Fruit fly (Drosophila melanogaster) whole organism, wandering third instar larva: Measurements from ENCODE around the gene mthl5.

Experiments
- CG32264 ChIP-seq: fragments of 200-800 bp; sonication (Bioruptor generic); optimal IDR thresholded peaks from 2 replicates; lab custom pipeline; 2016; ENCODE audit warnings: missing biosample characterization, missing genetic modification characterization
- CG9705 ChIP-seq: fragments of 200-800 bp; sonication (Bioruptor generic); optimal IDR thresholded peaks from 2 replicates; lab custom pipeline; 2018; ENCODE audit warnings: missing biosample characterization, mild to moderate bottlenecking, missing genetic modification characterization
- CrebA ChIP-seq: fragments of 200-800 bp; sonication (Bioruptor generic); optimal IDR thresholded peaks from 2 replicates; lab custom pipeline; 2016; ENCODE audit warnings: missing biosample characterization, mild to moderate bottlenecking, missing genetic modification characterization, borderline replicate concordance
- Dfd ChIP-seq: fragments of >200 bp; optimal IDR thresholded peaks from 2 replicates; lab custom pipeline; 2017; ENCODE audit warnings: missing biosample characterization, missing genetic modification characterization
- Dif ChIP-seq: fragments of 200-275, 200-300 bp; sonication (Bioruptor generic); optimal IDR thresholded peaks from 2 replicates; lab custom pipeline; 2018; ENCODE audit warnings: missing biosample characterization, missing genetic modification characterization; ENCODE audit not compliant: partially characterized antibody
- GATAd ChIP-seq: sonication (Bioruptor generic); optimal IDR thresholded peaks from 2 replicates; lab custom pipeline; 2016; ENCODE audit warnings: missing biosample characterization, missing genetic modification characterization
- HLH106 ChIP-seq: fragments of 200-800 bp; optimal IDR thresholded peaks from 3 replicates; lab custom pipeline; 2019; ENCODE audit warnings: missing biosample characterization, mild to moderate bottlenecking, missing genetic modification characterization, moderate library complexity
- Hnf4 ChIP-seq: fragments of 200-800 bp; sonication (Bioruptor generic); optimal IDR thresholded peaks from 2 replicates; lab custom pipeline; 2016; ENCODE audit warnings: missing biosample characterization, mild to moderate bottlenecking, missing genetic modification characterization
- Hr78 ChIP-seq: fragments of >200 bp; optimal IDR thresholded peaks from 2 replicates; lab custom pipeline; 2017; ENCODE audit warnings: missing biosample characterization, missing genetic modification characterization
- Hr83 ChIP-seq: fragments of 200-300 bp; sonication (Bioruptor generic); optimal IDR thresholded peaks from 2 replicates; lab custom pipeline; 2016; ENCODE audit warnings: missing biosample characterization, mild to moderate bottlenecking, missing genetic modification characterization, moderate library complexity; ENCODE audit not compliant: poor library complexity, severe bottlenecking
- Mio ChIP-seq: sonication (Bioruptor generic); optimal IDR thresholded peaks from 2 replicates; lab custom pipeline; 2016; ENCODE audit warnings: missing biosample characterization, missing genetic modification characterization
- Myc ChIP-seq: fragments of >200 bp; optimal IDR thresholded peaks from 2 replicates; lab custom pipeline; 2017
- OdsH ChIP-seq: fragments of 200-800 bp; sonication (Bioruptor generic); optimal IDR thresholded peaks from 2 replicates; lab custom pipeline; 2016; ENCODE audit warnings: missing biosample characterization, mild to moderate bottlenecking, missing genetic modification characterization
- Rel ChIP-seq, 2 experiments: fragments of 200-800 bp; sonication (Bioruptor generic) in 1 of 2; optimal IDR thresholded peaks; 2 replicates in 1 of 2; 3 replicates in 1 of 2; lab custom pipeline; 2016 to 2019; ENCODE audit warnings: mild to moderate bottlenecking in 2 of 2, missing biosample characterization in 2 of 2, missing genetic modification characterization in 2 of 2, moderate library complexity in 1 of 2
- Sp1 ChIP-seq: fragments of 200-800 bp; sonication (Bioruptor generic); optimal IDR thresholded peaks from 3 replicates; lab custom pipeline; 2019; ENCODE audit warnings: missing biosample characterization, mild to moderate bottlenecking, missing genetic modification characterization, moderate library complexity
- Vsx2 ChIP-seq: fragments of 200-300, 225-300 bp; sonication (Bioruptor generic); optimal IDR thresholded peaks from 2 replicates; lab custom pipeline; 2018; ENCODE audit warnings: missing biosample characterization, missing genetic modification characterization; ENCODE audit not compliant: partially characterized antibody
- br ChIP-seq: fragments of 200-800 bp; sonication (Bioruptor generic); optimal IDR thresholded peaks from 2 replicates; lab custom pipeline; 2016; ENCODE audit warnings: missing biosample characterization, missing genetic modification characterization
- brk ChIP-seq: fragments of 200-800 bp; sonication (Bioruptor generic); optimal IDR thresholded peaks from 2 replicates; lab custom pipeline; 2016; ENCODE audit warnings: missing biosample characterization, mild to moderate bottlenecking, missing genetic modification characterization
- dmrt93B ChIP-seq: fragments of 200-800 bp; sonication (Bioruptor generic); optimal IDR thresholded peaks from 2 replicates; lab custom pipeline; 2018; ENCODE audit warnings: missing biosample characterization, mild to moderate bottlenecking, missing genetic modification characterization
- dsf ChIP-seq: sonication (Bioruptor generic); optimal IDR thresholded peaks from 2 replicates; lab custom pipeline; 2016; ENCODE audit warnings: missing biosample characterization, missing genetic modification characterization, borderline replicate concordance
- ey ChIP-seq: fragments of 200-800 bp; sonication (Bioruptor generic); optimal IDR thresholded peaks from 2 replicates; lab custom pipeline; 2016; ENCODE audit warnings: missing biosample characterization, missing genetic modification characterization
- foxo ChIP-seq, 2 experiments: fragments of 200-800 bp; sonication (Bioruptor generic); optimal IDR thresholded peaks; 2 replicates in 1 of 2; 3 replicates in 1 of 2; lab custom pipeline; 2016 to 2017; ENCODE audit warnings: missing biosample characterization in 2 of 2, missing genetic modification characterization in 2 of 2
- fru ChIP-seq: fragments of 200-800 bp; sonication (Bioruptor generic); optimal IDR thresholded peaks from 3 replicates; lab custom pipeline; 2016; ENCODE audit warnings: missing biosample characterization, mild to moderate bottlenecking, missing genetic modification characterization
- h ChIP-seq: fragments of 200-800 bp; sonication (Bioruptor generic); optimal IDR thresholded peaks from 3 replicates; lab custom pipeline; 2016; ENCODE audit warnings: missing biosample characterization, mild to moderate bottlenecking, missing genetic modification characterization
- lola ChIP-seq: fragments of >200 bp; optimal IDR thresholded peaks from 2 replicates; lab custom pipeline; 2017; ENCODE audit warnings: missing biosample characterization, missing genetic modification characterization
- pan ChIP-seq: fragments of >200 bp; optimal IDR thresholded peaks from 2 replicates; lab custom pipeline; 2017
- psq ChIP-seq: fragments of 200-800 bp; sonication (Bioruptor generic); optimal IDR thresholded peaks from 3 replicates; lab custom pipeline; 2017; ENCODE audit warnings: missing biosample characterization, mild to moderate bottlenecking, missing genetic modification characterization, moderate library complexity
- rgr ChIP-seq: fragments of 200-800 bp; sonication (Bioruptor generic); optimal IDR thresholded peaks from 3 replicates; lab custom pipeline; 2016; ENCODE audit warnings: missing biosample characterization, mild to moderate bottlenecking, missing genetic modification characterization
- sv ChIP-seq: fragments of 200-800 bp; sonication (Bioruptor generic); optimal IDR thresholded peaks from 3 replicates; lab custom pipeline; 2016; ENCODE audit warnings: missing biosample characterization, missing genetic modification characterization
- tai ChIP-seq: sonication (Bioruptor generic); optimal IDR thresholded peaks from 2 replicates; lab custom pipeline; 2016; ENCODE audit warnings: missing biosample characterization, missing genetic modification characterization
- usp ChIP-seq: fragments of >200 bp; optimal IDR thresholded peaks from 2 replicates; lab custom pipeline; 2017; ENCODE audit warnings: missing biosample characterization, missing genetic modification characterization
- woc ChIP-seq: sonication (Bioruptor generic); optimal IDR thresholded peaks from 2 replicates; lab custom pipeline; 2016; ENCODE audit warnings: missing biosample characterization, mild to moderate bottlenecking, missing genetic modification characterization

mthl5 gene

DNA sequence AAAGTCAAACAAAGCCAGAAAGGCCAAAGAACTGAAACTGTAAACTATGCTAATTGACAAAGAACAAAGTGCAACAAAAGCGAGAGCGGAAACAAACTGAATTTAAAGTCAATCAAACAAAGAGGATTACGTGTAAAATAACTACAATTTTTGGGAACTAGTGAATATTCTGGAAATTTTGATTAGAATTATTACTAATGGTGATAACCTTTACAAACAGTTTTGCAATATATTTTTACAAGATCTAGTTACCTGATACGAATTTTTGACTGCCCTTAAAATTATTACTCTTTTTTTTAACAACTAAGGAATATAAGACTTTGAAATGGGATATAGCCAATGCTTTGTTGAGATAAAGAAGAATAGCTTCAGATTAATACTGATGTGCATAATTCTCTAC lies 44.0 kb upstream of the mthl5 start, which contains the start of gene CG14731:
Gene CG14731, plus strand, starts transcription at position 301 of the 400 bp plus-strand sequence.
- TF ChIP-seq br (GFP tag; lab: Kevin White, UChicago), result no peak
- TF ChIP-seq foxo (GFP tag; optimal IDR thresholded peaks at IDR 0.05; lab: Kevin White, UChicago), result no peak
- no peak for TF ChIP-seq h (GFP tag; lab: Kevin White, UChicago)
- TF ChIP-seq fru, result no peak
- no peak for TF ChIP-seq Hr83 (GFP tag; lab: Kevin White, UChicago)
- no peak for TF ChIP-seq brk (GFP tag; lab: Kevin White, UChicago)

DNA sequence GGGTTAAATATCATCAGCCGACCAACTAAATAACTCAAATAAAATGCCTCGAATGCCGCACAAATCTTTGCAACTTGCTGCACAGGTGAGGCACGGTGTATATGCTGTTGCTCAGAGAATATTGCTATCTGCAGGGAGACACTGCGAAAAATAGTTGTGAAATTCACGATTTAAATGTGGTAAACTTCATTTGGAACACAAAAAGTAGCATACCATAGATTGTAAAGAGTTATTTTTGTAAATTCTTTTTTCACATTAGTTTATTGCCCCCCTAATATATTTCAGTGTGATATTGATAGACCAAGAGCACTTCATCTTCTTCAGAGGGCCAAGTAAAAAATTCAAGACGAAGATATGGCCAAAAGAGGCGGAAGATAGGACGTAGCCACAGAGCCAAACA lies 33.6 kb upstream of the mthl5 start:
- no peak for TF ChIP-seq CrebA (GFP tag; lab: Kevin White, UChicago)
- TF ChIP-seq rgr (GFP tag; lab: Kevin White, UChicago), result peak; percentile 59
- TF ChIP-seq lola (GFP tag; lab: Kevin White, UChicago), result no peak
- peak; percentile 59 for TF ChIP-seq h (GFP tag; lab: Kevin White, UChicago)
- TF ChIP-seq fru, result peak; percentile 66
- TF ChIP-seq Rel (GFP tag; optimal IDR thresholded peaks at IDR 0.05; lab: Kevin White, UChicago), result no peak
- no peak for TF ChIP-seq Rel (tag; optimal IDR thresholded peaks at IDR 0.05; lab: Kevin White, UChicago)
- TF ChIP-seq foxo (GFP tag; optimal IDR thresholded peaks at IDR 0.05; lab: Kevin White, UChicago), result peak in 1 of 2 experiments; percentile 67
- TF ChIP-seq psq (GFP tag; lab: Kevin White, UChicago), result peak; percentile 39
- peak; percentile 18 for TF ChIP-seq CG32264 (GFP tag; lab: Kevin White, UChicago)
- no peak for TF ChIP-seq dsf (GFP tag; lab: Kevin White, UChicago)
- no peak for TF ChIP-seq br (GFP tag; lab: Kevin White, UChicago)
- TF ChIP-seq Hnf4 (GFP tag; lab: Kevin White, UChicago), result peak; percentile 37
- TF ChIP-seq HLH106 (tag; lab: Kevin White, UChicago), result peak; percentile 44
- TF ChIP-seq ey (GFP tag; lab: Kevin White, UChicago), result peak; percentile 58
- TF ChIP-seq tai, result no peak
- peak; percentile 24 for TF ChIP-seq OdsH (GFP tag; lab: Kevin White, UChicago)
- no peak for TF ChIP-seq Dif
- TF ChIP-seq Sp1, result peak; percentile 39
- peak; percentile 24 for TF ChIP-seq woc

dm6 chr3R:11902893-11903292 lies 15.9 kb upstream of the mthl5 start:
- TF ChIP-seq OdsH (GFP tag; lab: Kevin White, UChicago), result peak; percentile 46
- TF ChIP-seq woc, result peak; percentile 29
- peak; percentile 49 for TF ChIP-seq h (GFP tag; lab: Kevin White, UChicago)
- TF ChIP-seq brk (GFP tag; lab: Kevin White, UChicago), result no peak
- TF ChIP-seq Myc (lab: Kevin White, UChicago), result no peak
- TF ChIP-seq fru, result peak; percentile 59
- peak; percentile 28 for TF ChIP-seq Hnf4 (GFP tag; lab: Kevin White, UChicago)
- TF ChIP-seq HLH106 (tag; lab: Kevin White, UChicago), result peak; percentile 19
- TF ChIP-seq psq (GFP tag; lab: Kevin White, UChicago), result peak; percentile 26
- no peak for TF ChIP-seq Vsx2 (GFP tag; lab: Kevin White, UChicago)
- TF ChIP-seq Dfd, result no peak
- TF ChIP-seq tai, result no peak
- TF ChIP-seq ey (GFP tag; lab: Kevin White, UChicago), result peak; percentile 51

DNA sequence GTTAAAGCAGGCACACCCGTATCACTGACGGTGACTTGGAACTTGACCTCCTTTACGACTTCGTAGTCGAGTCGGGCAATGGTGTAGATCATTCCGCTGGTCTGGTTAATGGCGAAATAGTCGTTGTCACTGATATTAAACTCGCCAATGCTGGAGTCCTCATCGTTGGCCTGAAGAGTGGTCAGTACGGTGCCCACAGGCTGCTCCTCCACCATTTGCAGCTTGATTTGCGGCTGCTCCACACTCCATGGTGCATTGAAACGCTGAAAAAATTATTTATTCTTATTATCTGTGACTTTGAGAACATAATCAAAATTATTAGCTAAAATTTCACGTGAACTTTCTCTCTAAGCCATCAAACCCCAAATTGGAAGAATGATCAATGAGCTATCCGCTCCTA lies 10.3 kb upstream of the mthl5 start, which contains the start of gene CG34307:
Gene CG34307, plus strand, starts transcription at position 301 of the 400 bp plus-strand sequence.
- TF ChIP-seq ey (GFP tag; lab: Kevin White, UChicago) (no peak), sv (GFP tag; lab: Kevin White, UChicago) (no peak), HLH106 (tag; lab: Kevin White, UChicago) (no peak), usp (GFP tag; lab: Kevin White, UChicago) (no peak), Hr78 (GFP tag; lab: Kevin White, UChicago) (no peak), woc (no peak), GATAd (GFP tag; lab: Kevin White, UChicago) (no peak), Hr83 (GFP tag; lab: Kevin White, UChicago) (no peak), Hnf4 (GFP tag; lab: Kevin White, UChicago) (no peak), tai (no peak), Dif (no peak), pan (lab: Kevin White, UChicago) (no peak), dmrt93B (GFP tag; lab: Kevin White, UChicago) (no peak), OdsH (GFP tag; lab: Kevin White, UChicago) (no peak), fru (no peak)

DNA sequence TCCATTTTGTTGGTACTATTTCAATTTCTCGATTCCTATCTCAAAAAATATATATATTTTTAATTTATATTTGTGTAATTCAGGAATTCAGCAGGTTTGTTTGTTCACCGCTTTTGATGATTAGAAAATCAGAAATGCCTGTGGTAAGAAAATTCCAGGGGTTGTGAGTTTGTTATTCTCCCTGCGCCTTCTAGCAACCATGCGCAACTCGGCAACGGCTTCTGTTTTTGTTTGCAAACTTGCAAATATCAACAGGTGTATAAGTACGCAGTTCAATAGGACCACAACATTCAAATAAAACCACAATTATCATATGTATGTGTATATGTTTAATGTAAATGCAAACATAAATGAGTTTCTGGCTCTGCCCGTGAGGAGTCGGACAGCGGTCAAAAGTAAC lies 6.2 kb upstream of the mthl5 start, which contains the start of gene Dnali1:
Gene Dnali1, minus strand, starts transcription at position 101 of the 400 bp plus-strand sequence.
- no peak for TF ChIP-seq CG32264 (GFP tag; lab: Kevin White, UChicago)
- TF ChIP-seq br (GFP tag; lab: Kevin White, UChicago), result no peak
- TF ChIP-seq tai, result no peak
- TF ChIP-seq lola (GFP tag; lab: Kevin White, UChicago), result no peak
- TF ChIP-seq foxo (GFP tag; optimal IDR thresholded peaks at IDR 0.05; lab: Kevin White, UChicago), result no peak
- TF ChIP-seq brk (GFP tag; lab: Kevin White, UChicago), result no peak
- TF ChIP-seq Hnf4 (GFP tag; lab: Kevin White, UChicago), result no peak
- TF ChIP-seq psq (GFP tag; lab: Kevin White, UChicago), result no peak
- no peak for TF ChIP-seq usp (GFP tag; lab: Kevin White, UChicago)
- TF ChIP-seq Mio (GFP tag; lab: Kevin White, UChicago), result no peak
- no peak for TF ChIP-seq ey (GFP tag; lab: Kevin White, UChicago)
- no peak for TF ChIP-seq pan (lab: Kevin White, UChicago)
- TF ChIP-seq Myc (lab: Kevin White, UChicago), result no peak
- no peak for TF ChIP-seq HLH106 (tag; lab: Kevin White, UChicago)
- no peak for TF ChIP-seq CG9705 (GFP tag; lab: Kevin White, UChicago)
- no peak for TF ChIP-seq Vsx2 (GFP tag; lab: Kevin White, UChicago)
- TF ChIP-seq dsf (GFP tag; lab: Kevin White, UChicago), result no peak
- no peak for TF ChIP-seq woc
- no peak for TF ChIP-seq GATAd (GFP tag; lab: Kevin White, UChicago)
- TF ChIP-seq, all 38 proteins: peak for 0
